Fruit fly (Drosophila melanogaster): ENCODE measurements around the gene CG15196.

DNA sequence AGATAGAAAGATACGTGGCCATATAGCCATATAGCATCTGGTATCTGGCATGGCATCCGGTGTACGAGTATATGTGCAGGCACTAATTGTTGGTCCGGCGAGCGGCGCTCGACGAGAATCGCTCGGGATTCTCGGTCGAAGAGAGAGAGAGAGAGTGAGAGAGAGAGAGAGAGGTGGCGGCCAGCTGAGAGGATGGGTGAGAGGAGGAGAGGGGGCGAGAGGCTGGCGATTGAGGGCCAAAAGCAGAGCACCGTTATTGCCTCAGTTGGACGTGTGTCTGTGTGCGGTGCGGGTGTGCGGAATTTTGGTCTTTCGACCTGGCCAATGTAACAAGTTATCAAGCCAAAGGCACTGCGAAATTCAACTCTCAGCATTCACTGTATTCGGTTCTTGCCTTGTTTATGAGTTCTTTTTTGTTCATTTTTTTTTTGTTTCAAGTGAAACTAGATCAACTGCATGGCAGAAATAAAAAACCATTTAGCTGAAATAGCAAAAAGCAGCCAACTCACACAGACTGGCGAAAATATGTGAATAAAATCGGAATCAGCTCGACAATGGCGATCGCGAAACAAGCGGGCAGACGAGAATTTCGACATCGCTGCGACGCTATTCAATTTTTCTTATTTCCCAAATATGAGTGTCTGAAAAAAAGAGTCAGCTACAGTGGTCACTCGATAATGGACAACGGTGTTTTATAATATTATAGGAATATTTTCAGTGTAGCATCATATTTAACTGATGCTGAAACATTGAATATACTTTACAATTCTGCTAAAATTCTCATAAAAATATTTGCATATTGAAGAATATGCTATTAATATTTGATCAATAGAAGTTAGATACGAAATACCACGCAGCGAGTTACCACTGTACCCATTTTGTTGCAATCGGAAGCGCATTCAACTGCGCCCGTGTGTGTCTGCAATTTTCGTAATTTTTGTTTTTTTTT is 36.7 kb upstream of the CG15196 start:
- TF ChIP-seq fru (GFP tag; optimal IDR thresholded peaks at IDR 0.05): no peak
- no peak for TF ChIP-seq CG32264 (GFP tag; optimal IDR thresholded peaks at IDR 0.05)
- no peak for TF ChIP-seq CrebA (GFP tag; optimal IDR thresholded peaks at IDR 0.05; ENCODE audit: borderline replicate concordance)
- no peak for TF ChIP-seq ey (GFP tag; optimal IDR thresholded peaks at IDR 0.05)
- no peak for TF ChIP-seq lola (GFP tag; optimal IDR thresholded peaks at IDR 0.05)
- peak; percentile 24 for TF ChIP-seq HLH106 (tag; optimal IDR thresholded peaks at IDR 0.05)
- no peak for TF ChIP-seq jim (GFP tag; optimal IDR thresholded peaks at IDR 0.05)
- no peak for TF ChIP-seq Hnf4 (GFP tag; optimal IDR thresholded peaks at IDR 0.05)
- TF ChIP-seq h (GFP tag; optimal IDR thresholded peaks at IDR 0.05): no peak

All from whole organism, wandering third instar larva.